Fruit fly (Drosophila melanogaster): Measurements from ENCODE around the gene ttm2.

The ttm2 gene

DNA sequence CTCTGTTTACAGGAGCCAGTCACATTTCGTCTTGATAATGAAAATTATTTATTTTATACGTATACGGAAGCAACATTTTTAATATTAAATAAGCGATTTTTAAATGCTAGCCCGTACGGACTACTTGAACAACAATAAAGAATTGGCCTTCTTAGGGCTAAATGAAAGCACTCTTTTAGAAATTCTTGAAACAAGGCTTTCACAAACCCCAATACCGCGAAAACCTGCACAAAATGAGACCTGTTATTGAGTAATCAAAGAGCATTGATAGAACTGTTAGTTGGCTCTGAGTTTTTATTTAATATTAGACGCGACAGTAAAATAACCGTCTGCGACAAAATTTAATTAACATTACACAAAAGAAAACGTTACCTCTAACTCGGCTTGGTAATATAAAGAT is at the start of gene ttm2:
Gene ttm2 (plus strand): TSS at position 301 of the 400 bp plus-strand sequence.
- no peak for TF ChIP-seq CG10669 (GFP tag; optimal IDR thresholded peaks at IDR 0.05)
- no peak for TF ChIP-seq Sox14 (GFP tag; optimal IDR thresholded peaks at IDR 0.05)
- no peak for TF ChIP-seq CG8632 (GFP tag; optimal IDR thresholded peaks at IDR 0.05)
- no peak for TF ChIP-seq Ets96B (tag; optimal IDR thresholded peaks at IDR 0.05)
- no peak for TF ChIP-seq net (GFP tag; optimal IDR thresholded peaks at IDR 0.05)
- TF ChIP-seq Hr39 (GFP tag; optimal IDR thresholded peaks at IDR 0.05): no peak
- no peak for TF ChIP-seq dac (GFP tag; optimal IDR thresholded peaks at IDR 0.05)
- no peak for TF ChIP-seq CG3919 (GFP tag; optimal IDR thresholded peaks at IDR 0.05)
- TF ChIP-seq CG6808 (GFP tag; optimal IDR thresholded peaks at IDR 0.05): no peak
- TF ChIP-seq Eip75B (GFP tag; optimal IDR thresholded peaks at IDR 0.05): no peak
- no peak for TF ChIP-seq Smox (GFP tag; optimal IDR thresholded peaks at IDR 0.05)
- no peak for TF ChIP-seq CG8119 (GFP tag; IDR thresholded peaks at IDR 0.05)
- no peak for TF ChIP-seq Ets21C (GFP tag; optimal IDR thresholded peaks at IDR 0.05)
- no peak for TF ChIP-seq CG9139 (GFP tag; optimal IDR thresholded peaks at IDR 0.05)
- TF ChIP-seq fkh (GFP tag; optimal IDR thresholded peaks at IDR 0.05): no peak
- TF ChIP-seq vri (GFP tag; optimal IDR thresholded peaks at IDR 0.05): no peak
- no peak for TF ChIP-seq Sox102F (GFP tag; optimal IDR thresholded peaks at IDR 0.05)
- TF ChIP-seq Blimp-1 (GFP tag; optimal IDR thresholded peaks at IDR 0.05): no peak
- no peak for TF ChIP-seq Hr38 (GFP tag; optimal IDR thresholded peaks at IDR 0.05)

DNA sequence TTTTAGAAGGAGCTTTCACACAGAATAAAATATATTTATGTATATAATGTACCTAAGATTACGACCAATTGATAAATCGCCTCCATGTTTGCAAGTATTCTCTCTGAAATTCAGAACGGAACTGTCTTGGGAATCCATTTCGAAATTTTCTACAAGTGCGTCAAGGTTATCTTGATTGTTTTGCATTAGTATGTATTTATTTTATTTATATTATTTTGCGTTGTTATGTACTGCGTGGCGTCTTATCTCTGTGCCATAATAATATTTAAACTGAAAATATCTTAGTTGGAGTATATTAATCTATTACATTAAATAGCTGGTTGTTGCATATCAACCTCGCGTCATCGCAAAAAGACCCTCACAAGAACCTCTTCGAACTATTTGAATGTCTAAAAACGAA is 43.5 kb upstream of the ttm2 start, which contains the start of gene CG42846:
Gene CG42846 (minus strand): TSS at position 101 of the 400 bp plus-strand sequence.
- TF ChIP-seq CG32006 (GFP tag; optimal IDR thresholded peaks at IDR 0.05) (no peak), cyc (GFP tag; optimal IDR thresholded peaks at IDR 0.05) (no peak), CG34406 (GFP tag; optimal IDR thresholded peaks at IDR 0.05) (no peak), eg (GFP tag; IDR thresholded peaks at IDR 0.05) (no peak), Blimp-1 (GFP tag; optimal IDR thresholded peaks at IDR 0.05) (no peak), fd85E (GFP tag; optimal IDR thresholded peaks at IDR 0.05) (no peak), CG6276 (GFP tag; optimal IDR thresholded peaks at IDR 0.05) (no peak), vri (GFP tag; optimal IDR thresholded peaks at IDR 0.05) (no peak), CG3919 (GFP tag; optimal IDR thresholded peaks at IDR 0.05) (no peak)

DNA sequence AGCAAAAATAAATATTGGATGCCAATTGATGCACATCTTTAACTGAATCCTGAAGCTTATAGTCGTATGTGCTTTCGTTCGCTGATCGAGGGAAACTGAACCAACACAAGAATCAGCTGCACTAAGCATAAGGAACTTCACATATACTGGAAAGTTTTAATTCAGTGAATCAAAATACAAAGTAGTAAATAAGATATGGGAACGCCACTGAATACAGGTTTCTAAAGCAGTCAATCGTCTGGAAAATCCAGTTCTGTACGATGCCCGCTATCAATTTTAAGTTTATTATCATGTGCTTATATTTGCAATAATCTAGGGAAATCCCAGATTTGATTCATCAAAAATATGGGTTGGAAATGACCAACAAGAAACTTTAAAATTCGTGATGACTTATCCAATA is 42.7 kb upstream of the ttm2 start, which contains the start of gene CG34454:
Gene CG34454 (minus strand): TSS at position 84 of the 400 bp plus-strand sequence.
- TF ChIP-seq dsx (GFP tag; optimal IDR thresholded peaks at IDR 0.05; ENCODE audit: poor library complexity, severe bottlenecking): peak; percentile 92
- no peak for TF ChIP-seq CG6808 (GFP tag; optimal IDR thresholded peaks at IDR 0.05)

DNA sequence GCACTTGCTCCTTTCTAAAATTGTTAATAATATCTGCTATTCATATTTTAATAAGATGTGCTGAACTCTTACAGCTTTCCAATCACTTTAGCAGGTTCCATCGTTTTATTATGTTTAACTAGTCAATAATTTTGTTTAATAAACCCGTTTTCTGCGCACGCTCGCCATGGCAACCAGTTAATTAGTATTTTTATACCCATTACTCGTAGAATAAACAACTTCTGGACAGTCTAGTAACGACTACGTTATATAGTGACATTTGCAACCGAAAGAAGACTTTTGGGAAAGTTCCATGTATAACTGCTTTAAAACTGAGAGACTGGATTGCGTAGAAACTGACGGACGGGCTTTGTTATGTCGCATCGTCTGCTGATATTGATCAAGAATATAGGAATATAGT is 41.7 kb upstream of the ttm2 start, which contains the start of gene CG34453:
Gene CG34453 (minus strand): TSS at position 101 of the 400 bp plus-strand sequence.
- TF ChIP-seq CG15336 (GFP tag; IDR thresholded peaks at IDR 0.05) (no peak), CG11762 (GFP tag; optimal IDR thresholded peaks at IDR 0.05; ENCODE audit: insufficient read depth) (no peak), fd59A (GFP tag; optimal IDR thresholded peaks at IDR 0.05) (no peak), CG34406 (GFP tag; optimal IDR thresholded peaks at IDR 0.05) (no peak), eg (GFP tag; IDR thresholded peaks at IDR 0.05) (no peak), net (GFP tag; optimal IDR thresholded peaks at IDR 0.05) (no peak), OdsH (GFP tag; optimal IDR thresholded peaks at IDR 0.05) (no peak), dac (GFP tag; optimal IDR thresholded peaks at IDR 0.05) (no peak), CG10669 (GFP tag; optimal IDR thresholded peaks at IDR 0.05) (no peak)

DNA sequence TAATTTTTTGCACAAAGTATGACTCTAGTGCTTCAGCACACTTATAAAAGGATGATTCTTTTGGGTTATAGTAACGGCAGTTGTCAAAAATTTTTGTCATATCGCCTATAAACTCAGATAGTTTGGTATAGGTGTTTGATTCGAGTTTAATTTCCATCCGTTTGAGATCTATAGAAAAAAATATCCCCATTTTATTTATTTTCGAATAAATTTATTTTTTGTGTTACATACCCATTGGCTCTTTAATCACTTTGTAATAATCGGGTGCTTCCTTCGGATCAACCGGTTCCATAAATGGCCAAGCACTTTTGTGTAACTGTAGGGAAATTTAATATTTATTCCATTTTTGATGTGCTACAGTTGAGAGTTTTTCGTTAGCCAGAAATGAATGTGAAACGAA is 40.6 kb upstream of the ttm2 start:
- TF ChIP-seq CG10669 (GFP tag; optimal IDR thresholded peaks at IDR 0.05) (no peak), CG8632 (GFP tag; optimal IDR thresholded peaks at IDR 0.05) (no peak), CG11762 (GFP tag; optimal IDR thresholded peaks at IDR 0.05; ENCODE audit: insufficient read depth) (no peak), acj6 (GFP tag; optimal IDR thresholded peaks at IDR 0.05) (no peak), CG11902 (GFP tag; optimal IDR thresholded peaks at IDR 0.05) (no peak), Eip93F (GFP tag; optimal IDR thresholded peaks at IDR 0.05) (no peak), svp (GFP tag) (no peak)

All from whole organism, prepupa.